Fruit fly (Drosophila melanogaster) whole organism, larva: Measurements from ENCODE around the gene Wnt5.

Experiments
- noc ChIP-seq: fragments of 200-800 bp; sonication (Bioruptor generic); optimal IDR thresholded peaks from 3 replicates; lab custom pipeline; 2019; ENCODE audit warnings: missing biosample characterization, mild to moderate bottlenecking, missing genetic modification characterization, moderate library complexity

The Wnt5 gene

DNA sequence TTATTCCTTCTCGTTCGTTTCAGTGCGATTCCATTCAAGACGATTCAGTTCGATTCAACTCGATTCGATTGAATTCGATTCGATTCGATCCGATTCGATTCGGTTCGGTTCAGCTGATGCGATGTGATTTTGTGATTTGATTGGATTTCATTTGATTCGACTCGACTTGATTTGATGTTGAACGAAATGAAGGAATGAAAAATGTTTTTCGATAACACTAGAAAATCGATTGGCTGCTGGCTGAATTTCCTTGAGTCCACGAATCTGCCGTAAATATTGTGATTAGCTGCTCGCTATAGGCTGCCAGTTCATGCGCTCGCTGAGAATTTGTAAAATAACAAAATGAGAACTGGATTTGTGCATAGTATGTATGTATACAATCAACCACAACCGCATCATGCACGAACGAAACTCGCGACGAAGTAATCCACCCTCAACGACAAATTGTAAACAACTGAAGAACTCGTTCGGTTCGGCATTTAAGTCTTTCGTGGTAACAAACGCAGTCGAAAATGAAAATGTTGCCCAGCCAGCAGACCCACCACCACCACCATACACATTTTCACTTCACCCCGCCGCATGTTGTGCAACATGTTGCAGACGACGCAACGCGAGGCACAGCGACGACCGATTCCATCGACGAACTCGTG lies at the start of gene Wnt5:
Gene Wnt5 (minus strand): TSS at position 458 of the 650 bp plus-strand sequence.
- no peak for TF ChIP-seq noc (tag; lab: Kevin White, UChicago)

DNA sequence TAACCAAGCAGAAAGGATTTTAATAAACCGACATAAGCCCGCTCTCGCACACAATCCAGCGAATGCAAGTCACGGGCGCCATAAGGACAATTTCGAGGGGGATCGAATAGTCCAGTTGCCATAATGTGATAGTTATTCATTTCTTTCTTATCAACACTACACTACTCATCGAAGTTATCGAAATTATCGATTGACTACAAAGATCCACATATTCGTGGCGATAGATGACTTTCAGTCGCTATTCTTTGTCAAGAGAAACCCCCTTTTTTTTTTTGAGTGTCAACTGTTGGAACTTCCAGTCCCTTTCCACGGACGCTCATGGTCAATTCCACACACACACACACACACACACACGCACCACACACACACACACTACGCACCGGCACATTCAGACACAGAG lies 49.4 kb upstream of the Wnt5 start:
- TF ChIP-seq noc (tag; lab: Kevin White, UChicago) = no peak

DNA sequence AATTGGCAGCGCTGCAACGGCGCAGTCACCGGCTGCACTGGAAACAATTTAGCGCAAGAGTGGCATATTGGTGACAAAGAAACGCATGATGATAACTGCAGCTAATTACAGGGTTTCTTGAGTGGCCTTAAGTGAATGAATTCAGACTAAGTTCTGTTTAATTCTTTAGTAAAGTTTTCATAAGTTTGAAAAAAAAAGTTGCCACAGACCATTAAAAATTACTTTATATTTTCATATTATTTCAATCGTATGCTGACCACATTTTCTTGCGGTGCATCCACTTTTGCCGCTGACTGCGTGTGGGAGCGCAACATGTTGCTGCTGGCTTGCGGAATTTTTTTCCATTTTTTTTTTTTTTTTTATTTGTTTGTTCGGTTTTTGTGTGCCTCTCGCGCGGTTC lies 47.2 kb upstream of the Wnt5 start:
- TF ChIP-seq noc (tag; lab: Kevin White, UChicago) = no peak

DNA sequence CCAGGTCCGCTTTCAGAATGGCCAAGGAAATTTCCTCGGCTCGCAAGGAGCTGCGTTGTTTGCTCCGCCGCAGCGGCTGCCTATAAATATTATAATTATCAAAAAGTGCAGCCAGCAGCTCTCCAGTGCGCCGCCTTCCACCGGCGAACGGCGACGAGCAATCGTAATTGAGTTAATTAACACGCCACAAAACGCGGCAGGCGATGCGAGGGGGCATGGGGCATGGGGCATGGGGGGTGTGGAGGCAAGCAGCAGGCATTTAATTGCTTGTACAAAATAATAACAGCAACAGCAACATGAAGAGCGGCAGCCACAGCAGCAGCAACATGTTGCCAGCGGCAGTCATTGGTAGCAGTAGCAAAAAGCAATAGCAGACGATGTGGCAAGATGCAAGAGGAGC lies 45.5 kb upstream of the Wnt5 start:
- no peak for TF ChIP-seq noc (tag; lab: Kevin White, UChicago)

DNA sequence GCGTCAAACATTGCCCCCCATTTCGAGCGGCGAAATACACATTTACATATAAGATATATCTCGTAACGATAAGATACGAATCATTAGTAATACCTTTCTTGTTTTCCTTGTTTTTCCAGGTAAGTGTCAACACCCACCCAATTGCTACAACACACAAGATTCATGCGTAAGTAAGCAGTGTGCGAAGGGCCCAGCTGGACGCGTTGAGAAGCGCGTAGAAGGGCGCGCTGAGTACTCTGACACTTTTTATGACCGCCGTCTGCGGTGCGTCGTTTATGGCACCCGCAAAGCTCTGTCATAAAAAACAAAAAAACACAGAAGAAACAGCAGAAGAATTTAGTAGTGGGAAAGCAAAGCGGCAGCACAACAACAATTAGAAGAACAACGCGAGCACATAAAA lies 42.5 kb upstream of the Wnt5 start:
- no peak for TF ChIP-seq noc (tag; lab: Kevin White, UChicago)

DNA sequence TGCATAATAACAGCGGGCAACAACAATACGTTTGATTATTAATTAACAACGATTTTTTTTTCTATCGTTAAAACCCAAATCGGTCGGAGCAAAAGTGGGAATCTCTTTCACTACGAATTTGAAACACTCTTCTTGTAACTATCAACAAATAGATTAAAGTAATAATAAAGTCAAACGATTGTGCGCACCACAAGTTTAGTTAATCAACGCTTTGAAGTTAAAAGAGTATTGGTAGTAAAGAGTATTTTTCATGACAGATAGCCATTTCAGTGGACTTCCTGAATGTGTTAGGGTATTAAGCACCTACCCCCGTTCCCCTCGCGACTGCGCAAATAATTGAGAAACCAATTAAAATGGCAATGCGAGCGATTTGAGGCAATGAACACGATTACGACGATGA lies 41.6 kb upstream of the Wnt5 start:
- TF ChIP-seq noc (tag; lab: Kevin White, UChicago) = peak; percentile 91

DNA sequence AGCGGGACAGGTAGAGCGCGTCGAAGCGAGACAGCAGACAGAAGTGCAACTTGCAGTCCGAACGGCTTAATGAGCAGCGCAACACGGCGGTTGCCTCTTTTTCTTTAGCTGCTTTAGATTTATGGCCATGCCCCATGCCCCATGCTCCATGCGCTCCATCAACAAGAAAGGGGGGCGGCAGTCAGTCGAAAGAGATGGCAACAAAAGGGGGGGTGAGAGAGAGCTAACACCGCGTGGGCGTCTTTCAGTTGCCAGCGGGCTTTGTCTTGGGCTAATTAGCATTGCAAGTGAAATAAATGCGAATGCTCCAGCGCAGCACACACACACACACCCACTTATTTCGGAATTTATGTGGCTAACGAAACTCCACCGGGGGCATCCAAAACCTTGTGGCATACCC lies 40.0 kb upstream of the Wnt5 start:
- no peak for TF ChIP-seq noc (tag; lab: Kevin White, UChicago)

DNA sequence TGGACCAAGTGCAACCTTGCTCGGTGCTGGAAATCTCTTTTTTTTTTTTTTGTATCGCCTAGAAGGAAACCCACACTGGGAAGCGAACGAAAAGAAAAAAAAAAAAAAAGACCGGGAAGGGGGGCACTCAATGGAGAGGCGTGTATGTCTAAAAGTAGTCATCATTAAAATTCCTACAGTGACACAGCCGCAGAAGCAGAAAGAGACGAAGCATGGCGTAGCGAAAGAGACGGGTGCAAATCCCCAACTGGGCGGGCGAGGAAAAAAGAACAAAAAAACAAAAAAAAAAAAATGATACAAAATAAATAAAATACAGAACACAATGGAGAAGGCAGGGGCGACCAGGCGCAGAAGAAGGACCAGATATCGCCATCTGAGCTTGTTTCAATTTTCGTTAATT lies 39.5 kb upstream of the Wnt5 start:
- TF ChIP-seq noc (tag; lab: Kevin White, UChicago) = no peak

DNA sequence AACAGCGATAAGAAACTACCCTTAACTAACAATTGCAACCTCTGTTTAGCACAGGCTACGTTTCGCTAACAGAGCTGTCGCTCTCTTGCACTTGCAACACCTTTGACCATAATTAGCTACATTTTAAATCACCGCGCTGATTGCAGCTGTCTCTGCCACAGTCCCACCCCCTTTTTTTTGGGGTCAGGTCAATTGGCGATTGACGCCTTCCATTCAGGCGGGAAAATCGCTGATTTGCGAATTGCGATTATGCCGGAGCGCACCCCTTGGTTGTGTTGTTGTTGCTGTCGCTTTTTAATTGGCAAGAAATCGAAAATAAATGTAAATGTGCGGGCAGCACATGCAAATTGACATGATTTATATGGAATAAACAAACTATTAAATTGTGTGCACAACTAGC lies 38.1 kb upstream of the Wnt5 start:
- TF ChIP-seq noc (tag; lab: Kevin White, UChicago) = no peak

DNA sequence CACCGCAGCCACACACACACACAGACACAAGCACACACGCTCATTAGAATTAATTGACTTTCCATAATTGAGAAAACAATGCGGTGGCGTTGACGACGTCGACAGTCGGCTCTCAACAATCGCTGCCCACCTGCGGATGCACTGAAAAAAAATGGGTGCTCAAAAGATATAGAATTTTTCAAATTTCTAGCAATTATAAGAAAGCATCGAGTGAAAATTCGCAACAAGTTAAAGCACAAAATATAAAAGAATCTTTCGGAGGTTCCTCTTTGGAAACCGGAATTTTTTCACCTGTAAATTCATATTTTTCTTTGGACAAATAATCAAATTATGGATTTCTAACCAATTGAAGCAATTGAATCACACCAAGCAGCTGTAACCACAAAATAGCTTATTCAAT lies 36.7 kb upstream of the Wnt5 start:
- no peak for TF ChIP-seq noc (tag; lab: Kevin White, UChicago)

DNA sequence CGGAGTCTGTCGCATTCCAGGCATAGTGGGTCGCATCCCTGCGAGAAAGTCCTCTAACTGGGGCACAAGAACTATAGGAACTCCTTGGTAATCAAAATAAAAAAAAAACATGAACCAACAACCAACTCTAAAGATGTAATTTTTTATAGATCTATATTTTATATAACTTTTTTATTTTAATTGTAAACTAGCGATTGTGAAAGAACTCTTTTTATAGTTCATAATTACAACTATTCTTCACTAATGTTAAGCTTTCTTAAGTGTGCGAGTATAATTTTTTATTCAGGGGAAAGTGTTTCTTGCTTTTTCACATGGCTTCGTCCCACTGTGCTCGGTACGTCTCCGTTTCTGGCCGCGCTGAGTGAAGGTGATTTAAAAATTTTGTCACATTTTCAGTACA lies 35.1 kb upstream of the Wnt5 start:
- no peak for TF ChIP-seq noc (tag; lab: Kevin White, UChicago)

DNA sequence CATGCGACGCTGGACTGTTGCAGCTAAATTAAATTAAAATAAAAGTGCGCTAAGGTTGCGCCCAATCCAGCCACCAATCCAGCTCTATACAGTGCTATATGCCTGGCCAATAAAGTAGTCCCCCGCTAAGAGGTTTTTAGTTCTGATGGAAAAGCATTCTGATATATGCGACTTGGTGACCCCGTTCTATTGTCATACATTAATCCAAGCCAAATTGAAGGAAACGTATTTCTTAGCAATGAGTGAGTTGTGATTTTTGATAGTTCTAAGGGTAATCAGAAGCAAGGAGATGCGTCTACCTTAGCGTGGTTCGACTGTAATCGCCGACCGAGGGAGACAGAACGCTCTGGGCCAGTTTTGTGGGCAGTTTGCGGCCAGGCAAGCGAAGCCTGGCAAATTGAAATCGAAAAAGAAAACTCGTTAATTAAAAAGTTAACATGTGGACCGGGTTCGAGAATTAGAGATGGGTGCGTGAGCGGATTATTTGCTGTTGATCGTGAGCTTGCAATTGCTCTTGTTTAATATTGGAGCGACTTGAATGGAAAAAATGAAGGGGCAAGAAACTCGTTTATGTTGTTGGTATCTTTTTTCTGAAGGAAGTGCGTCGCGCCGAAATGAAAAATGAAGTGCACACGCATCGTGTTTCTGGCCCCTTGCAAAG lies 33.1 kb upstream of the Wnt5 start:
- no peak for TF ChIP-seq noc (tag; lab: Kevin White, UChicago)

DNA sequence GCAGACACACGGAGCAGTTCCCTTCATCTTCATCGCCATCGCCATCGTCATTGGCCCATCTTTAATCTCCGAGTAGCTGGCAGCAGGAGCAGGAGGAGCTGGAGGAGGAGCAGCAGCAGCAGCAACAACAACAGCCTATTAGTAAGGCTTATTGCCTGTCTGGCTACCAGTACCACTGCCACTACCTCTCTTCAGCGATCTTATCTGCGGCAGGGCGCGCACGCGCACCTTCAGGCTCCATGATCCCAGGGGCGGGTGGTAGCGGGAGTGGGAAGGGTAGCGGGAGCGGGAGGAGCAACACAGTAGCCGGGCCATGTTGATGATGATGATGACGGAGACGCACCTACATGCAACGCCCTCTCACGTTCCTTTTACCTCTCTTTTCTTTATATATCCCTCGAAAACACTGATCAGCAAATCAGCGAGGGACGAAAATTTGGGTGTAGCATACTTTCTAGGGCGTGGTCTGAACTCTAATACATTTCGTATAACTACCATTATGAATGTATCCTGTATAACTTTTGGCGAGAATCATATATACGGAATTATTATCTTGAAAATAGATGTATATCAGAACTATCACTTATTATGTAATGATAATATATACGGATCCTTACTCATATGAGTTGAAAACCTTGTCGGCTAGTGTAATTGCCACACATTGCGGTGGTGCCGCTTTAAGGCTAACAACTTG lies 32.0 kb upstream of the Wnt5 start:
- TF ChIP-seq noc (tag; lab: Kevin White, UChicago) = no peak

DNA sequence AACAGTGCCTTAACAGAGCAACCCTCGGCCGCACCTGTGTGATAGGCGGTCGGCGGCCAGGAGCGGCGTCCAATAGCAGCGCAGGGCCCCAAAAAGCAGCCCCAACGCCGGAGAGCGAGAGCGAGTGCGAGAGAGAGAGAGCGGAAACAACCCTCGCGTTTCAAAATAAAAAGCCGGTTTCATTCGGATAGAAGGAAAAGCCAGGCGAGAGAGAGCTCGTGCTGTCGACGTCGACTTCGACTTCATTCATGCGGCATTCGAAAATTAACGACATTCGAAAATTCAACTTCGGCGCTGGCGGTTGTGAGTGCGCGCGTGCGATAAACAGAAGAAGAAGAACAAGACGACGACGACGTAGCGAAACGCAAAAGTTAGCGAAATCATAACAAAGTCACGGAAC lies 29.2 kb upstream of the Wnt5 start:
- TF ChIP-seq noc (tag; lab: Kevin White, UChicago) = no peak

DNA sequence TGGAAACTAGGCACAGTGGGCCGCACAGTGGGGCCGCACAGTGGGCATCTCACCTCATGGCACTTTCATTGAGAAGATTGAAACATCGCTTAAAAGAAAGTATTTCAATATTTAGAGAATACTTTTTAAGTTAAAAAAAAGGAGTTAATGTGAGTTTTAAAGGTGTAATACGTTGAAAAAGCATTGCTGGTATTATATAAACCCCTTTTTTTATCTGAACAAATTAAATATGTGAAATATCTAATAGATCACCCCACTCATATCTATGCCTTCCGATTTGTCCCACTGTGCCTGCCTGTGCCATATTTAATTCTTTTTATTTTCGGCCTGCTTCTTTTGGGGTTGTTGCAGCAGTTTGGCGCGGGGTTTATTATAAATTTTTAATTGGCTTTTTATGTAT lies 28.1 kb upstream of the Wnt5 start:
- TF ChIP-seq noc (tag; lab: Kevin White, UChicago) = no peak

DNA sequence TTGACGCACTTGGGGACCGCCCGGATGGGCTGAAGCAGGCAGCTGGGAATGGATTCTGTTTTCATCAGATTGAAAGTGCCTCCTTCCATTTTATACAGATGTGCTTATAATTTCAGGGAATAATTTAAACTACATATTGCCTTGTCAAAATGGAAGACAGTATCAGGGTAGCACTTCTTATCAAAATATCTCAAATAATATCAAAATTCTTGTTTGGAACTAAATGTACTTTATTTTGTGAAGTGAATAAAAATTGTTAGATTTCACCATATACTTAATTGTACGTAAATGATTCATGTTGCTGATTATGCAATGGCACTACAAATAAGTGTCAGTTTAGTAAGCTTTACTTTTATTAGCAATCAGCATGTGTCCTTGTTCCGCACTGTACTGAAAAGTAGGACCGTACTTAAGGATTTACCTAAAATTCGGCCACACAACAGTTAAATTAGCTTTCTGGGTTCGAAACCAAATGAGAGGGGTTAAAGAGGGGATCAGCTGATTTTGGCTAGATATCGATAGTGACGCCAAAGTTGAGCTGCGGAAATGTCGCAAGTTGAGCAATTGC lies 23.0 kb upstream of the Wnt5 start, which contains the start of the genes CG15042 and CG15047:
Gene CG15042 (minus strand): TSS at position 101 of the 568 bp plus-strand sequence.
Gene CG15047 (plus strand): TSS at position 518 of the 568 bp plus-strand sequence.
- TF ChIP-seq noc (tag; lab: Kevin White, UChicago) = no peak
